Worm (Caenorhabditis elegans) whole organism, L2 larva: Measurements from ENCODE around the gene C31B8.1.

Source experiments
- aly-2 ChIP-seq: fragments of 150-350 bp; optimal IDR thresholded peaks from 2 replicates; lab custom pipeline; 2014; ENCODE audit warnings: missing biosample characterization, missing genetic modification characterization
- dmd-4 ChIP-seq: sonication (generic microtip); optimal IDR thresholded peaks from 2 replicates; lab custom pipeline; 2017; ENCODE audit warnings: missing biosample characterization, missing genetic modification characterization
- nhr-129 ChIP-seq: fragments of 150-350 bp; optimal IDR thresholded peaks from 2 replicates; lab custom pipeline; 2014; ENCODE audit warnings: missing biosample characterization, missing genetic modification characterization
- unc-55 ChIP-seq: fragments of 150-350 bp; sonication (generic microtip); optimal IDR thresholded peaks from 3 replicates; lab custom pipeline; 2014; ENCODE audit warnings: missing biosample characterization, missing genetic modification reagents, missing genetic modification characterization

DNA sequence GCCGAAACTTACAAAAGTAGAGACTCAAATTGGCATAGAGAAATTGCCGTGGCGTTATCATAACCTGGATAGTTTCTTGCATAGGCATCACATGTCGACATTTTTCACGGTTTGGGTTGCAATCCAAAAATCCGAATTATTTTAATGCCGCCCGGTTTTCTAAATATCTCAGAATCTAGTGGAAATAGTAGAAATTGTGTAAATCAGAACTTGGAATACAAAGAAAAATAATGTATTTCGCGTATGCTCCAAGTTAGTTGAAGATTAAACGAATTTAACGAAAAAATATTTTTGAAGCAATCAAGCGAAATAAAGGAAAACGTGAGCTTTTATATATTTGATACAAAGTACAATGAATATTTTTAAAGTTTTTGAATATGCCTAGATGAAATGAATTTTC is 29.5 kb downstream of the C31B8.1 start, which contains the start of gene srw-144:
- no peak for TF ChIP-seq nhr-129 (tag; lab: Kevin White, UChicago)
- no peak for TF ChIP-seq dmd-4
- TF ChIP-seq unc-55: no peak
- TF ChIP-seq aly-2 (tag; lab: Kevin White, UChicago): no peak
